Worm (Caenorhabditis elegans) whole organism, L3 larva: ENCODE measurements around the gene F37B12.1.

Experiments
- R02D3.7 ChIP-seq: fragments of 150-350 bp; optimal IDR thresholded peaks from 2 replicates; lab custom pipeline; 2014; ENCODE audit warnings: missing biosample characterization, missing genetic modification characterization
- ZK546.5 ChIP-seq: sonication (generic microtip); optimal IDR thresholded peaks from 2 replicates; lab custom pipeline; 2017; ENCODE audit warnings: missing biosample characterization, missing genetic modification characterization
- aly-2 ChIP-seq: fragments of 150-350 bp; optimal IDR thresholded peaks from 2 replicates; lab custom pipeline; 2014; ENCODE audit warnings: missing biosample characterization, missing genetic modification characterization
- ama-1 ChIP-seq: fragments of 150-350 bp; optimal IDR thresholded peaks from 2 replicates; lab custom pipeline; 2018
- ceh-16 ChIP-seq: sonication (generic microtip); optimal IDR thresholded peaks from 2 replicates; lab custom pipeline; 2017; ENCODE audit warnings: missing biosample characterization, missing genetic modification characterization
- ceh-28 ChIP-seq: fragments of 150-350 bp; optimal IDR thresholded peaks from 2 replicates; lab custom pipeline; 2014; ENCODE audit warnings: missing biosample characterization, missing genetic modification reagents, missing genetic modification characterization
- ceh-82 ChIP-seq: fragments of 150-350 bp; optimal IDR thresholded peaks from 2 replicates; lab custom pipeline; 2014; ENCODE audit warnings: missing biosample characterization, missing genetic modification characterization
- ceh-9 ChIP-seq: sonication (generic microtip); optimal IDR thresholded peaks from 2 replicates; lab custom pipeline; 2018; ENCODE audit warnings: missing biosample characterization, missing genetic modification characterization
- daf-12 ChIP-seq: fragments of 150-350 bp; optimal IDR thresholded peaks from 2 replicates; lab custom pipeline; 2014; ENCODE audit warnings: missing biosample characterization, missing genetic modification reagents, missing genetic modification characterization
- egl-27 ChIP-seq: sonication (generic microtip); optimal IDR thresholded peaks from 4 replicates; lab custom pipeline; 2017; ENCODE audit warnings: missing biosample characterization, missing genetic modification reagents, missing genetic modification characterization
- egl-5 ChIP-seq: fragments of 150-350 bp; optimal IDR thresholded peaks from 2 replicates; lab custom pipeline; 2017; ENCODE audit warnings: missing biosample characterization, missing genetic modification reagents, missing genetic modification characterization, inconsistent platforms
- elt-1 ChIP-seq: fragments of 150-350 bp; optimal IDR thresholded peaks from 2 replicates; lab custom pipeline; 2014; ENCODE audit warnings: missing biosample characterization, missing genetic modification characterization
- elt-2 ChIP-seq: sonication (generic microtip); optimal IDR thresholded peaks from 2 replicates; lab custom pipeline; 2016; ENCODE audit warnings: missing genetic modification reagents, mild to moderate bottlenecking, missing genetic modification characterization, missing compliant biosample characterization
- elt-3 ChIP-seq, 3 experiments: fragments of 150-350 bp in 1 of 3; sonication (generic microtip) in 2 of 3; optimal IDR thresholded peaks; 2 replicates in 2 of 3; 4 replicates in 1 of 3; lab custom pipeline; 2014 to 2017; ENCODE audit warnings: missing biosample characterization in 3 of 3, missing genetic modification characterization in 3 of 3
- eor-1 ChIP-seq, 2 experiments: fragments of 150-350 bp; optimal IDR thresholded peaks; 2 replicates each; lab custom pipeline; 2014 to 2018; ENCODE audit warnings: missing biosample characterization in 2 of 2, missing genetic modification characterization in 2 of 2
- fkh-10 ChIP-seq: sonication (generic microtip); optimal IDR thresholded peaks from 2 replicates; lab custom pipeline; 2017; ENCODE audit warnings: missing biosample characterization, missing genetic modification reagents, missing genetic modification characterization
- fkh-2 ChIP-seq: fragments of 150-350 bp; optimal IDR thresholded peaks from 2 replicates; lab custom pipeline; 2014; ENCODE audit warnings: missing biosample characterization, missing genetic modification reagents, missing genetic modification characterization
- fos-1 ChIP-seq: fragments of 150-350 bp; optimal IDR thresholded peaks from 2 replicates; lab custom pipeline; 2014; ENCODE audit warnings: missing biosample characterization, missing genetic modification characterization
- hmg-11 ChIP-seq: sonication (generic microtip); optimal IDR thresholded peaks from 2 replicates; lab custom pipeline; 2016; ENCODE audit warnings: missing genetic modification characterization, missing compliant biosample characterization
- jun-1 ChIP-seq: fragments of 150-350 bp; optimal IDR thresholded peaks from 2 replicates; lab custom pipeline; 2014; ENCODE audit warnings: missing biosample characterization, missing genetic modification reagents, missing genetic modification characterization
- lin-15B ChIP-seq: fragments of 150-350 bp; optimal IDR thresholded peaks from 2 replicates; lab custom pipeline; 2014; ENCODE audit warnings: missing biosample characterization, missing genetic modification characterization
- lin-39 ChIP-seq: fragments of 150-350 bp; optimal IDR thresholded peaks from 2 replicates; lab custom pipeline; 2018; ENCODE audit warnings: missing biosample characterization, missing genetic modification reagents, missing genetic modification characterization
- lsy-12 ChIP-seq: sonication (generic microtip); optimal IDR thresholded peaks from 2 replicates; lab custom pipeline; 2016; ENCODE audit warnings: mild to moderate bottlenecking, missing genetic modification characterization, missing compliant biosample characterization
- mdl-1 ChIP-seq: fragments of 150-350 bp; optimal IDR thresholded peaks from 2 replicates; lab custom pipeline; 2014; ENCODE audit warnings: missing biosample characterization, missing genetic modification characterization
- mml-1 ChIP-seq: fragments of 150-350 bp; sonication (generic microtip); optimal IDR thresholded peaks from 3 replicates; lab custom pipeline; 2014; ENCODE audit warnings: missing biosample characterization, missing genetic modification characterization
- nfya-1 ChIP-seq: sonication (generic microtip); optimal IDR thresholded peaks from 2 replicates; lab custom pipeline; 2017; ENCODE audit warnings: missing genetic modification characterization, mild to moderate bottlenecking, missing compliant biosample characterization, antibody characterized with exemption, moderate library complexity; ENCODE audit not compliant: insufficient read depth
- nhr-11 ChIP-seq: fragments of 150-350 bp; optimal IDR thresholded peaks from 2 replicates; lab custom pipeline; 2014; ENCODE audit warnings: missing biosample characterization, missing genetic modification characterization
- nhr-12 ChIP-seq: fragments of 150-350 bp; optimal IDR thresholded peaks from 2 replicates; lab custom pipeline; 2014; ENCODE audit warnings: missing biosample characterization, missing genetic modification characterization
- nhr-23 ChIP-seq: fragments of 150-350 bp; optimal IDR thresholded peaks from 2 replicates; lab custom pipeline; 2014; ENCODE audit warnings: missing biosample characterization, missing genetic modification reagents, missing genetic modification characterization
- nhr-237 ChIP-seq: fragments of 150-350 bp; optimal IDR thresholded peaks from 2 replicates; lab custom pipeline; 2014; ENCODE audit warnings: missing biosample characterization, missing genetic modification characterization
- nhr-25 ChIP-seq: sonication (generic microtip); optimal IDR thresholded peaks from 2 replicates; lab custom pipeline; 2017; ENCODE audit warnings: missing biosample characterization, missing genetic modification characterization
- nhr-28 ChIP-seq: fragments of 150-350 bp; optimal IDR thresholded peaks from 2 replicates; lab custom pipeline; 2014; ENCODE audit warnings: missing biosample characterization, missing genetic modification characterization
- nhr-43 ChIP-seq: sonication (generic microtip); optimal IDR thresholded peaks from 2 replicates; lab custom pipeline; 2016; ENCODE audit warnings: mild to moderate bottlenecking, missing genetic modification characterization, missing compliant biosample characterization; ENCODE audit not compliant: poor library complexity, severe bottlenecking
- nhr-67 ChIP-seq: fragments of 150-350 bp; optimal IDR thresholded peaks from 2 replicates; lab custom pipeline; 2014; ENCODE audit warnings: missing biosample characterization, missing genetic modification characterization
- nhr-76 ChIP-seq: fragments of 150-350 bp; sonication (generic microtip); optimal IDR thresholded peaks from 5 replicates; lab custom pipeline; 2014; ENCODE audit warnings: missing biosample characterization, missing genetic modification characterization
- nhr-77 ChIP-seq: fragments of 150-350 bp; optimal IDR thresholded peaks from 2 replicates; lab custom pipeline; 2014; ENCODE audit warnings: missing biosample characterization, missing genetic modification characterization
- pha-4 ChIP-seq: fragments of 150-350 bp; optimal IDR thresholded peaks from 2 replicates; lab custom pipeline; 2014; ENCODE audit warnings: missing biosample characterization, missing genetic modification reagents, missing genetic modification characterization
- pqm-1 ChIP-seq: fragments of 150-350 bp; optimal IDR thresholded peaks from 2 replicates; lab custom pipeline; 2017; ENCODE audit warnings: missing biosample characterization, missing genetic modification characterization, inconsistent platforms
- sea-2 ChIP-seq: fragments of 150-350 bp; sonication (generic microtip); optimal IDR thresholded peaks from 4 replicates; lab custom pipeline; 2014; ENCODE audit warnings: missing biosample characterization, missing genetic modification reagents, missing genetic modification characterization
- skn-1 ChIP-seq: fragments of 150-350 bp; optimal IDR thresholded peaks from 2 replicates; lab custom pipeline; 2014; ENCODE audit warnings: missing biosample characterization, missing genetic modification characterization
- snpc-4 ChIP-seq: fragments of 150-350 bp; optimal IDR thresholded peaks from 2 replicates; lab custom pipeline; 2014; ENCODE audit warnings: missing biosample characterization, missing genetic modification characterization
- tbx-2 ChIP-seq: sonication (generic microtip); optimal IDR thresholded peaks from 2 replicates; lab custom pipeline; 2016; ENCODE audit warnings: mild to moderate bottlenecking, missing genetic modification characterization, missing compliant biosample characterization
- unc-39 ChIP-seq: sonication (generic microtip); optimal IDR thresholded peaks from 4 replicates; lab custom pipeline; 2017; ENCODE audit warnings: missing biosample characterization, missing genetic modification characterization
- unc-62 ChIP-seq: fragments of 150-350 bp; sonication (generic microtip); optimal IDR thresholded peaks from 4 replicates; lab custom pipeline; 2014; ENCODE audit warnings: missing biosample characterization, missing genetic modification reagents, missing genetic modification characterization
- zag-1 ChIP-seq: fragments of 150-350 bp; optimal IDR thresholded peaks from 2 replicates; lab custom pipeline; 2014; ENCODE audit warnings: missing biosample characterization, missing genetic modification characterization
- ztf-11 ChIP-seq: fragments of 150-350 bp; optimal IDR thresholded peaks from 2 replicates; lab custom pipeline; 2014; ENCODE audit warnings: missing biosample characterization, missing genetic modification characterization
- ztf-4 ChIP-seq: fragments of 150-350 bp; optimal IDR thresholded peaks from 2 replicates; lab custom pipeline; 2014; ENCODE audit warnings: missing biosample characterization, missing genetic modification characterization

Gene F37B12.1

DNA sequence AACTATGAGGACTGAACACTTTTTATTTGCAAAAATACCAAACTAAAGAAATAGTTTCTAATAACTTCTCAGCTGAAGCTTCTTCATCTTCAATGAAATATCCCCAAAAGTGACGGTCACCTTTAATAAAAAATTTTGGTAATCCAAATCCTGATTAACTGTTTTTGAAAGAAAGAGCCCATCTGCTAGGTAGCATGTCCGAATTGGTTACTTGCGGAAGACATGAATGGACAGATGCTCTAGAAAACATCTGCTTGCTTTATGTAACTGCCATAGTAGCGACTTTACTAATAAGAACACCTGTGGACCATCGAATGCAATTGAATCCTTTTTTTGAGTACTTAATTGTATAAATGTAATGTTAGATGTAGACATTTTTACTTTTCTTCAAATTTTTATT lies 29.9 kb upstream of the F37B12.1 start:
- TF ChIP-seq ceh-82 (tag; lab: Kevin White, UChicago): no peak
- no peak for TF ChIP-seq ztf-11 (tag; lab: Kevin White, UChicago)
- no peak for TF ChIP-seq sea-2 (GFP tag; lab: Kevin White, UChicago)
- TF ChIP-seq unc-39: no peak
- TF ChIP-seq mml-1 (tag; lab: Kevin White, UChicago): no peak
- no peak for TF ChIP-seq lin-15B
- TF ChIP-seq nfya-1: no peak
- TF ChIP-seq ceh-28 (tag; lab: Kevin White, UChicago): no peak
- no peak for TF ChIP-seq nhr-28 (tag; lab: Kevin White, UChicago)
- no peak for TF ChIP-seq nhr-43 (tag; lab: Kevin White, UChicago)
- TF ChIP-seq nhr-12 (tag; lab: Kevin White, UChicago): no peak
- TF ChIP-seq egl-27 (tag; lab: Kevin White, UChicago): no peak
- no peak for TF ChIP-seq skn-1 (tag; lab: Kevin White, UChicago)
- TF ChIP-seq daf-12 (tag; lab: Kevin White, UChicago): no peak
- no peak for TF ChIP-seq nhr-77 (tag; lab: Kevin White, UChicago)
- no peak for TF ChIP-seq pha-4 (tag; lab: Kevin White, UChicago)
- no peak for TF ChIP-seq hmg-11 (tag; lab: Kevin White, UChicago)
- TF ChIP-seq nhr-76 (tag; lab: Kevin White, UChicago): no peak
- TF ChIP-seq, all 47 proteins: peak for 0

DNA sequence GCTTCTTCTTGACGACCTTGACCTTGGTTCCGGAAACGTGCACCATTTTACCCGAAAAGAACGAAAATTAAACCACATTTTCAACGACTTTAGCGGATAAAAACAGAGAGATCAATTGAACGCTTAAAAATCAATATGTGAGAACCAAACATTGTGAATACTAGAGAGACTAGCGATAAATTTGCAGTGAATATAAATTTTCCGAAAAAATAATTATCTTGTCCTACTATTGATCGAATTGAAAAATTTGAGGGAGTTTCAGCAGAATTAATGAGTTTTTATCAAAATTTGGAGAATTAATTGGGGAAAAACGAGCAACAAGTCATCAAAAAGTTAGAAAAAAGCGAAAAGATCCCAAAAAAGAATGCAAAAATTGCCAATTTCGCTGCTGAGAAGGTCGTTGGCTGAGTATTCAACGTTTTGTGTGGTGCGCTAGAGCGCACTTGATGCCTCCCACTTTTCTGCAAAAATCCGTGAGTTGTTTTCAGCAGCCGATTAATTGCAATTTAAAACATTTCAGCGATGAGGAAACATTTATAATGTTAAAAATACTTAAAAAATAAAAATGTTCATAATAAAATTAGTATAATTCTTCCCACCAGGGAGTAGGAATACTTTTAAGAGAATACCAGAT lies 28.1 kb upstream of the F37B12.1 start, which contains the start of gene rpl-32:
Gene rpl-32 (minus strand): TSS at position 51 of the 634 bp plus-strand sequence.
- TF ChIP-seq nhr-28 (tag; lab: Kevin White, UChicago): no peak
- TF ChIP-seq sea-2 (GFP tag; lab: Kevin White, UChicago): no peak
- TF ChIP-seq mml-1 (tag; lab: Kevin White, UChicago): no peak
- peak; percentile 90 for TF ChIP-seq lin-15B
- TF ChIP-seq jun-1 (tag; lab: Kevin White, UChicago): peak; percentile 71
- TF ChIP-seq fkh-2: no peak
- TF ChIP-seq nhr-43 (tag; lab: Kevin White, UChicago): peak; percentile 46
- peak; percentile 94 for TF ChIP-seq pha-4 (tag; lab: Kevin White, UChicago)
- TF ChIP-seq eor-1 (tag; optimal IDR thresholded peaks at IDR 0.05; lab: Kevin White, UChicago): no peak
- peak; percentile 10 for TF ChIP-seq tbx-2 (tag; lab: Kevin White, UChicago)
- TF ChIP-seq elt-1 (tag; lab: Kevin White, UChicago): no peak
- no peak for TF ChIP-seq ceh-16 (tag; lab: Kevin White, UChicago)
- TF ChIP-seq ceh-28 (tag; lab: Kevin White, UChicago): no peak
- TF ChIP-seq elt-3 (tag; optimal IDR thresholded peaks at IDR 0.05; lab: Kevin White, UChicago): no peak
- no peak for TF ChIP-seq ZK546.5
- no peak for TF ChIP-seq nhr-76 (tag; lab: Kevin White, UChicago)
- TF ChIP-seq pqm-1 (tag; lab: Kevin White, UChicago): peak; percentile 51
- TF ChIP-seq ama-1 (lab: Kevin White, UChicago): peak; percentile 53
- TF ChIP-seq nhr-25: peak; percentile 89
- TF ChIP-seq nhr-67: no peak
- TF ChIP-seq nhr-12 (tag; lab: Kevin White, UChicago): no peak
- TF ChIP-seq zag-1 (tag; lab: Kevin White, UChicago): no peak
- TF ChIP-seq unc-62 (GFP tag; lab: Kevin White, UChicago): no peak
- TF ChIP-seq egl-27 (tag; lab: Kevin White, UChicago): no peak
- TF ChIP-seq aly-2 (tag; lab: Kevin White, UChicago): no peak
- TF ChIP-seq fos-1 (tag; lab: Kevin White, UChicago): no peak
- TF ChIP-seq unc-39: no peak
- TF ChIP-seq daf-12 (tag; lab: Kevin White, UChicago): no peak
- TF ChIP-seq lsy-12 (tag; lab: Kevin White, UChicago): no peak
- TF ChIP-seq nhr-23 (tag; lab: Kevin White, UChicago): peak; percentile 90
- TF ChIP-seq R02D3.7: peak; percentile 30
- peak; percentile 16 for TF ChIP-seq skn-1 (tag; lab: Kevin White, UChicago)
- peak; percentile 91 for TF ChIP-seq nfya-1
- no peak for TF ChIP-seq nhr-237 (tag; lab: Kevin White, UChicago)
- no peak for TF ChIP-seq ztf-4
- no peak for TF ChIP-seq ztf-11 (tag; lab: Kevin White, UChicago)
- no peak for TF ChIP-seq ceh-82 (tag; lab: Kevin White, UChicago)
- TF ChIP-seq nhr-77 (tag; lab: Kevin White, UChicago): no peak
- TF ChIP-seq nhr-11: peak; percentile 14
- peak; percentile 68 for TF ChIP-seq egl-5
- peak; percentile 35 for TF ChIP-seq hmg-11 (tag; lab: Kevin White, UChicago)
- peak; percentile 65 for TF ChIP-seq snpc-4
- TF ChIP-seq fkh-10 (GFP tag; lab: Kevin White, UChicago): no peak
- peak; percentile 44 for TF ChIP-seq elt-2 (tag; lab: Kevin White, UChicago)
- TF ChIP-seq lin-39 (tag; lab: Kevin White, UChicago): peak; percentile 87
- TF ChIP-seq ceh-9 (tag; lab: Kevin White, UChicago): no peak
- no peak for TF ChIP-seq mdl-1 (tag; lab: Kevin White, UChicago)
